Fruit fly (Drosophila melanogaster): ENCODE measurements around the gene ttk.

Gene ttk

dm6 chr3R:31713306-31714123 lies at the start of gene ttk (continued):
- TF ChIP-seq sr (GFP tag; IDR thresholded peaks at IDR 0.05) (no peak), sna (GFP tag; IDR thresholded peaks at IDR 0.05; ENCODE audit: partially characterized antibody) (peak; percentile 57; the same call in 1 of the 2 replicates), crol (GFP tag; IDR thresholded peaks at IDR 0.05) (peak; percentile 96), Hr78 (GFP tag; optimal IDR thresholded peaks at IDR 0.05) (peak in 1 of 2 experiments; percentile 97), CG31441 (GFP tag; IDR thresholded peaks at IDR 0.05) (no peak), CG17361 (GFP tag; IDR thresholded peaks at IDR 0.05) (no peak), Hmx (GFP tag; optimal IDR thresholded peaks at IDR 0.05) (no peak), tx (GFP tag; optimal IDR thresholded peaks at IDR 0.05) (no peak), CG17385 (GFP tag; optimal IDR thresholded peaks at IDR 0.05) (peak; percentile 90), z (GFP tag; IDR thresholded peaks at IDR 0.05) (0 out of 3 replicates have a peak, but pooled peaks have one; percentile 11), fd3F (GFP tag; optimal IDR thresholded peaks at IDR 0.05) (no peak), sens (GFP tag) (peak; percentile 87), zen2 (GFP tag; IDR thresholded peaks at IDR 0.05; ENCODE audit: partially characterized antibody) (peak; percentile 72), Nf-YA (GFP tag; IDR thresholded peaks at IDR 0.05) (no peak), HLHmδ (GFP tag; optimal IDR thresholded peaks at IDR 0.05) (peak; percentile 9), Gsc (GFP tag; IDR thresholded peaks at IDR 0.05) (no peak), CG4328 (GFP tag; optimal IDR thresholded peaks at IDR 0.05) (peak; percentile 17), CG6654 (GFP tag; optimal IDR thresholded peaks at IDR 0.05) (no peak), CG10431 (GFP tag; optimal IDR thresholded peaks at IDR 0.05) (no peak), CG15479 (GFP tag; optimal IDR thresholded peaks at IDR 0.05) (peak; percentile 23), kni (GFP tag; optimal IDR thresholded peaks at IDR 0.05) (peak; percentile 94), chm (GFP tag; IDR thresholded peaks at IDR 0.05) (0 out of 2 replicates have a peak, but pooled peaks have one; percentile 50), cad (GFP tag; optimal IDR thresholded peaks at IDR 0.05) (no peak), usp (GFP tag; optimal IDR thresholded peaks at IDR 0.05) (no peak), cg (GFP tag; optimal IDR thresholded peaks at IDR 0.05) (peak; percentile 45)

- TF ChIP-seq Med (GFP tag) (peak; percentile 66), her (GFP tag; optimal IDR thresholded peaks at IDR 0.05) (peak; percentile 17), bigmax (GFP tag; optimal IDR thresholded peaks at IDR 0.05) (no peak), sd (tag; optimal IDR thresholded peaks at IDR 0.05) (no peak), Aef1 (GFP tag; IDR thresholded peaks at IDR 0.05) (no peak), CG10431 (GFP tag; optimal IDR thresholded peaks at IDR 0.05) (no peak), CG12299 (tag; optimal IDR thresholded peaks at IDR 0.05) (no peak), NfI (GFP tag; optimal IDR thresholded peaks at IDR 0.05) (no peak), ERR (GFP tag; optimal IDR thresholded peaks at IDR 0.05) (no peak), pb (GFP tag; optimal IDR thresholded peaks at IDR 0.05) (peak; percentile 20), H2.0 (GFP tag; IDR thresholded peaks at IDR 0.05) (no peak), CG17359 (tag; optimal IDR thresholded peaks at IDR 0.05) (no peak), CG13123 (GFP tag; optimal IDR thresholded peaks at IDR 0.05) (no peak), CG15073 (GFP tag; optimal IDR thresholded peaks at IDR 0.05) (no peak), h (optimal IDR thresholded peaks at IDR 0.05) (no peak), CG3407 (GFP tag; optimal IDR thresholded peaks at IDR 0.05) (no peak), hkb (optimal IDR thresholded peaks at IDR 0.05) (peak; percentile 29), hkb (GFP tag; IDR thresholded peaks at IDR 0.05) (no peak), Hr78 (GFP tag; optimal IDR thresholded peaks at IDR 0.05) (no peak), Dip3 (GFP tag; optimal IDR thresholded peaks at IDR 0.05) (no peak), pan (optimal IDR thresholded peaks at IDR 0.05) (no peak), pan (GFP tag; optimal IDR thresholded peaks at IDR 0.05 in 1 of 2, IDR thresholded peaks at IDR 0.05 in 1 of 2) (no peak), MESR4 (GFP tag; optimal IDR thresholded peaks at IDR 0.05) (peak; percentile 83), CG2116 (GFP tag; optimal IDR thresholded peaks at IDR 0.05) (peak; percentile 92), CG15514 (GFP tag; optimal IDR thresholded peaks at IDR 0.05) (peak; percentile 87), HmgD (GFP tag; optimal IDR thresholded peaks at IDR 0.05) (peak; percentile 27)
These were observed 44.3 kb upstream of the ttk start, which contains the start of gene Zmynd8 for dm6 chr3R:31669153-31669934. Gene Zmynd8 (plus strand): TSS chr3R:31669465.

Data from whole organism, embryonic.